Fruit fly (Drosophila melanogaster) whole organism, embryonic: Measurements from ENCODE around the gene CG43078.

Source experiments
- Adf1 ChIP-seq: fragments of 200-800 bp; sonication (Bioruptor generic); IDR thresholded peaks from 2 replicates; pipeline ENCODE4 v1.3.6; 2022; ENCODE audit warnings: missing biosample characterization, missing genetic modification characterization
- Aef1 ChIP-seq: fragments of 200-800 bp; sonication (Bioruptor generic); IDR thresholded peaks from 3 replicates; pipeline ENCODE4 v1.3.6; 2022; ENCODE audit warnings: missing biosample characterization, missing genetic modification characterization
- Antp ChIP-seq: fragments of 200-800 bp; sonication (Bioruptor generic); optimal IDR thresholded peaks from 3 replicates; lab custom pipeline; 2016; ENCODE audit warnings: missing biosample characterization, missing genetic modification characterization
- CG10654 ChIP-seq: fragments of 200-800 bp; sonication (Bioruptor generic); optimal IDR thresholded peaks from 2 replicates; lab custom pipeline; 2016; ENCODE audit warnings: missing biosample characterization, missing genetic modification characterization
- CG13894 ChIP-seq: fragments of 200-800 bp; sonication (Bioruptor generic); optimal IDR thresholded peaks from 3 replicates; lab custom pipeline; 2018; ENCODE audit warnings: missing biosample characterization, mild to moderate bottlenecking, missing genetic modification characterization, moderate library complexity
- CG14667 ChIP-seq: fragments of 200-800 bp; sonication (Bioruptor generic); IDR thresholded peaks from 2 replicates; pipeline ENCODE4 v1.3.6; 2022; ENCODE audit warnings: missing biosample characterization, missing genetic modification characterization
- CG14860 ChIP-seq: fragments of 200-800 bp; sonication (Bioruptor generic); IDR thresholded peaks from 3 replicates; pipeline ENCODE4 v1.3.6; 2022; ENCODE audit warnings: missing biosample characterization, missing genetic modification characterization; ENCODE audit not compliant: partially characterized antibody
- CG17186 ChIP-seq: fragments of 200-800 bp; sonication (Bioruptor generic); optimal IDR thresholded peaks from 3 replicates; lab custom pipeline; 2017; ENCODE audit warnings: missing biosample characterization, missing genetic modification reagents, missing genetic modification characterization
- CG1832 ChIP-seq: fragments of 200-800 bp; sonication (Bioruptor generic); optimal IDR thresholded peaks from 2 replicates; lab custom pipeline; 2017; ENCODE audit warnings: missing biosample characterization, mild to moderate bottlenecking, missing genetic modification characterization, inconsistent platforms
- CG3065 ChIP-seq: fragments of 200-800 bp; sonication (Bioruptor generic); optimal IDR thresholded peaks from 2 replicates; lab custom pipeline; 2016; ENCODE audit warnings: missing biosample characterization, missing genetic modification characterization
- CG31224 ChIP-seq: fragments of 200-800 bp; sonication (Bioruptor generic); IDR thresholded peaks from 2 replicates; pipeline ENCODE4 v1.3.6; 2022; ENCODE audit warnings: missing biosample characterization, missing genetic modification characterization
- CG32532 ChIP-seq: fragments of 200-800 bp; sonication (Bioruptor generic); IDR thresholded peaks from 2 replicates; pipeline ENCODE4 v1.3.6; 2022; ENCODE audit warnings: missing biosample characterization, missing genetic modification characterization
- CG32767 ChIP-seq: fragments of 200-800 bp; sonication (Bioruptor generic); IDR thresholded peaks from 2 replicates; pipeline ENCODE4 v1.3.6; 2022; ENCODE audit warnings: missing biosample characterization, missing genetic modification characterization
- CG7786 ChIP-seq: fragments of 200-800 bp; sonication (Bioruptor generic); optimal IDR thresholded peaks from 2 replicates; lab custom pipeline; 2016; ENCODE audit warnings: missing biosample characterization, missing genetic modification characterization
- CG7928 ChIP-seq: fragments of 200-800 bp; sonication (Bioruptor generic); optimal IDR thresholded peaks from 2 replicates; lab custom pipeline; 2017; ENCODE audit warnings: missing biosample characterization, mild to moderate bottlenecking, missing genetic modification characterization
- Dbx ChIP-seq: fragments of 200-800 bp; sonication (Bioruptor generic); IDR thresholded peaks from 3 replicates; pipeline ENCODE4 v1.3.6; 2022; ENCODE audit warnings: missing biosample characterization, missing genetic modification characterization
- Deaf1 ChIP-seq: fragments of 200-800 bp; optimal IDR thresholded peaks from 3 replicates; lab custom pipeline; 2019; ENCODE audit warnings: missing biosample characterization, mild to moderate bottlenecking, missing genetic modification characterization, moderate library complexity
- Dip3 ChIP-seq: fragments of 200-800 bp; sonication (Bioruptor generic); optimal IDR thresholded peaks from 3 replicates; lab custom pipeline; 2016; ENCODE audit warnings: missing biosample characterization, missing genetic modification characterization
- E2f2 ChIP-seq: fragments of 200-800 bp; sonication (Bioruptor generic); IDR thresholded peaks from 2 replicates; pipeline ENCODE4 v1.3.6; 2022; ENCODE audit warnings: missing biosample characterization, missing genetic modification characterization
- Gsc ChIP-seq: fragments of 200-800 bp; sonication (Bioruptor generic); IDR thresholded peaks from 2 replicates; pipeline ENCODE4 v1.3.6; 2022; ENCODE audit warnings: missing biosample characterization, missing genetic modification characterization
- HLH54F ChIP-seq: fragments of 200-800 bp; sonication (Bioruptor generic); optimal IDR thresholded peaks from 3 replicates; lab custom pipeline; 2016; ENCODE audit warnings: missing biosample characterization, missing genetic modification characterization
- Hmr ChIP-seq: fragments of 200-800 bp; sonication (Bioruptor generic); optimal IDR thresholded peaks from 3 replicates; lab custom pipeline; 2017; ENCODE audit warnings: mild to moderate bottlenecking, missing biosample characterization, missing genetic modification reagents, missing genetic modification characterization
- Jarid2 ChIP-seq: fragments of 200-800 bp; sonication (Bioruptor generic); optimal IDR thresholded peaks from 3 replicates; lab custom pipeline; 2017; ENCODE audit warnings: mild to moderate bottlenecking, missing biosample characterization, missing genetic modification reagents, missing genetic modification characterization
- MBD-R2 ChIP-seq: fragments of 200-800 bp; sonication (Bioruptor generic); IDR thresholded peaks from 2 replicates; pipeline ENCODE4 v1.3.6; 2022; ENCODE audit warnings: missing biosample characterization, missing genetic modification characterization
- MESR4 ChIP-seq: fragments of 200-800 bp; sonication (Bioruptor generic); optimal IDR thresholded peaks from 2 replicates; lab custom pipeline; 2018; ENCODE audit warnings: missing biosample characterization, mild to moderate bottlenecking, missing genetic modification characterization, moderate library complexity
- Med ChIP-seq: fragments of 200-800 bp; sonication (Bioruptor generic); peaks from one replicate; lab custom pipeline; 2016; ENCODE audit warnings: missing biosample characterization, missing genetic modification characterization, mild to moderate bottlenecking, inconsistent platforms, moderate library complexity
- Nf-YC ChIP-seq: fragments of 200-800 bp; optimal IDR thresholded peaks from 3 replicates; lab custom pipeline; 2019; ENCODE audit warnings: missing biosample characterization, mild to moderate bottlenecking, missing genetic modification characterization, moderate library complexity
- Rfx ChIP-seq: fragments of 200-800 bp; sonication (Bioruptor generic); IDR thresholded peaks from 2 replicates; pipeline ENCODE4 v1.3.6; 2022; ENCODE audit warnings: missing biosample characterization, missing genetic modification characterization
- Trl ChIP-seq, 3 experiments: fragments of >200 bp in 2 of 3; fragments of 200-800 bp in 1 of 3; sonication (Bioruptor generic) in 1 of 3; optimal IDR thresholded peaks; 2 replicates in 1 of 3; 3 replicates in 2 of 3; lab custom pipeline; 2016 to 2017; ENCODE audit warnings: missing biosample characterization in 1 of 3, missing genetic modification characterization in 1 of 3
- ap ChIP-seq: fragments of 200-800 bp; sonication (Bioruptor generic); IDR thresholded peaks from 2 replicates; pipeline ENCODE4 v1.3.6; 2022; ENCODE audit warnings: missing biosample characterization, missing genetic modification characterization
- ase ChIP-seq: fragments of 200-800 bp; sonication (Bioruptor generic); IDR thresholded peaks from 3 replicates; pipeline ENCODE4 v1.3.6; 2022; ENCODE audit warnings: missing biosample characterization, missing genetic modification characterization
- cg ChIP-seq: fragments of 200-800 bp; sonication (Bioruptor generic); optimal IDR thresholded peaks from 3 replicates; lab custom pipeline; 2019; ENCODE audit warnings: missing biosample characterization, mild to moderate bottlenecking, missing genetic modification characterization, moderate library complexity
- chinmo ChIP-seq: fragments of 200-800 bp; sonication (Bioruptor generic); IDR thresholded peaks from 4 replicates; pipeline ENCODE4 v1.3.6; 2022; ENCODE audit warnings: missing biosample characterization, missing genetic modification characterization; ENCODE audit not compliant: partially characterized antibody
- chm ChIP-seq: fragments of 200-800 bp; sonication (Bioruptor generic); IDR thresholded peaks from 2 replicates; pipeline ENCODE4 v1.3.6; 2022; ENCODE audit warnings: missing biosample characterization, missing genetic modification characterization
- ci ChIP-seq: fragments of 200-800 bp; sonication (Bioruptor generic); IDR thresholded peaks from 3 replicates; pipeline ENCODE4 v1.3.6; 2022; ENCODE audit warnings: missing biosample characterization, missing genetic modification characterization
- gro ChIP-seq: fragments of 200-800 bp; sonication (Bioruptor generic); optimal IDR thresholded peaks from 2 replicates; lab custom pipeline; 2016; ENCODE audit warnings: missing biosample characterization, missing genetic modification characterization
- jigr1 ChIP-seq: fragments of 200-800 bp; sonication (Bioruptor generic); IDR thresholded peaks from 3 replicates; pipeline ENCODE4 v1.3.6; 2022; ENCODE audit warnings: missing biosample characterization, missing genetic modification characterization
- lab ChIP-seq: fragments of 200-800 bp; sonication (Bioruptor generic); optimal IDR thresholded peaks from 3 replicates; lab custom pipeline; 2017; ENCODE audit warnings: missing biosample characterization, missing genetic modification characterization, mild to moderate bottlenecking, moderate library complexity, missing genetic modification reagents
- lov ChIP-seq, 2 experiments: fragments of 200-800 bp in 1 of 2; fragments of >200 bp in 1 of 2; sonication (Bioruptor generic) in 1 of 2; IDR thresholded peaks in 1 of 2; optimal IDR thresholded peaks in 1 of 2; 2 replicates in 1 of 2; 3 replicates in 1 of 2; pipeline versions ENCODE4 v1.3.6 to Lab custom; 2017 to 2022; ENCODE audit warnings: missing biosample characterization in 1 of 2, missing genetic modification characterization in 1 of 2
- oc ChIP-seq: fragments of 200-800 bp; sonication (Bioruptor generic); optimal IDR thresholded peaks from 2 replicates; lab custom pipeline; 2018; ENCODE audit warnings: missing biosample characterization, mild to moderate bottlenecking, missing genetic modification characterization, moderate library complexity
- pros ChIP-seq: fragments of 200-800 bp; sonication (Bioruptor generic); optimal IDR thresholded peaks from 3 replicates; lab custom pipeline; 2019; ENCODE audit warnings: missing biosample characterization, mild to moderate bottlenecking, missing genetic modification characterization, moderate library complexity
- ro ChIP-seq: fragments of 200-800 bp; sonication (Bioruptor generic); IDR thresholded peaks from 2 replicates; pipeline ENCODE4 v1.3.6; 2022; ENCODE audit warnings: missing biosample characterization, missing genetic modification characterization
- sd ChIP-seq: fragments of 200-800 bp; sonication (Bioruptor generic); optimal IDR thresholded peaks from 3 replicates; lab custom pipeline; 2018; ENCODE audit warnings: missing biosample characterization, mild to moderate bottlenecking, missing genetic modification characterization, moderate library complexity
- sqz ChIP-seq: fragments of 200-800 bp; sonication (Bioruptor generic); optimal IDR thresholded peaks from 3 replicates; lab custom pipeline; 2018; ENCODE audit warnings: missing biosample characterization, mild to moderate bottlenecking, missing genetic modification characterization
- ssp ChIP-seq: fragments of 200-800 bp; sonication (Bioruptor generic); IDR thresholded peaks from 2 replicates; pipeline ENCODE4 v1.3.6; 2022; ENCODE audit warnings: missing biosample characterization, missing genetic modification characterization
- stwl ChIP-seq: fragments of 200-800 bp; sonication (Bioruptor generic); optimal IDR thresholded peaks from 3 replicates; lab custom pipeline; 2018; ENCODE audit warnings: missing biosample characterization, mild to moderate bottlenecking, missing genetic modification characterization, moderate library complexity

CG43078 gene

DNA sequence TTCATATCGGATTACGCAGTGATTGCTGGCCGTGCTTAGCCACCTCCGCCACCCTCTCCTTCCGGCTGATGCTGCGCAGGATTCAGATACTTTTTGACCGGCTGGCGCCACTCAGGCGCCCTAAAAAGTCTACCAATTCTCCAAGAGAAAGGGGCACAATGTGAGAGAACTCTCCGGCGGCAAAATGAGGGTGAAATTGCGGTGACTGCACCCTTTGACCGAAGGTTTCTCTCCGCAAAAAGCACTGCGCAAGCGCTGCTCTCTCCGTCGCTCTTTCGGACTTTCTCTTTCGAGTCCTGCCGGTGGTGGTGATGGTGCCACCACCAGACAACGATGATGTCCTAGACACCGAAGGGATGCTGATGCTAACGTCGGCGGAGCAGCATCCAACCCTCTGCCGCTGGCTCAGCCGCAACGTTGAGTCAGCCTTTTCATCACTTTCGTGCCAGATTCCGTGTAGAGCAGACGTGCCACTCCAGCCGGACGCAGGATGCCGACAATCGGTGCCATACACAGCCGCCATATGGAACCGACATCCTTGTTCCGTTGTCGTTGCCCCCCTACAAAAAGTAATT lies 16.8 kb upstream of the CG43078 start (continued):
- TF ChIP-seq ssp (GFP tag; lab: Robert Waterston, UW) (no peak), Gsc (no peak), CG14860 (GFP tag; lab: Robert Waterston, UW) (peak; percentile 19; the same call in 1 of the 3 replicates), chm (GFP tag; lab: Robert Waterston, UW) (peak; percentile 38; the same call in 1 of the 2 replicates), ase (0 out of 3 replicates have a peak, but pooled peaks have one; percentile 35)

DNA sequence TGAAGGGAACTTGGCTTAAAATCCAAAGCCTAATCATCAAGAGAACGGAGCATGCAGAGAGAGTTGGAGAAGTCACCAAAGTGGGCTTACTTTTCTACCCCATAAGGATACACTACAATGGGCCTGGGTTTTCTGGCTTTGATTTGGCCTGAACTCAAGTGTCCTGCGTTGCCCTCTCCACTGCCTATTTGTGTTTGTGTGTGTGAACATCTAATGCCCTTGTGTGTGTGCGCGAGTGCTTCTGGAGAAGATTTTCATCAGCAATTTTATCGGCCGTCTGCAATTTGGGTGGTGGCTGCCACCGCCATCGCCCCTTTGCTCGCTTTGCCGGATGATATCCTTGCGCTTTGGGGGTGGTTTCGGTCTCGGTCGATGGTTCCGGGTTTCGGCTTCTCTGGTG lies 16.0 kb upstream of the CG43078 start:
- TF ChIP-seq gro (GFP tag; lab: Kevin White, UChicago) = no peak
- no peak for TF ChIP-seq lov (optimal IDR thresholded peaks at IDR 0.05; lab: Kevin White, UChicago)
- 0 out of 3 replicates have a peak, but pooled peaks have one; percentile 14 for TF ChIP-seq lov (GFP tag; IDR thresholded peaks at IDR 0.05; lab: Robert Waterston, UW)
- TF ChIP-seq Nf-YC (tag; lab: Kevin White, UChicago) = no peak
- 0 out of 4 replicates have a peak, but pooled peaks have one; percentile 17 for TF ChIP-seq chinmo
- TF ChIP-seq CG32532 (GFP tag; lab: Robert Waterston, UW) = peak; percentile 28; the same call in 1 of the 2 replicates
- TF ChIP-seq MBD-R2 (GFP tag; lab: Robert Waterston, UW) = 0 out of 2 replicates have a peak, but pooled peaks have one; percentile 12
- no peak for TF ChIP-seq CG3065 (GFP tag; lab: Kevin White, UChicago)
- peak in 1 of 2 experiments; percentile 19 for TF ChIP-seq Trl (optimal IDR thresholded peaks at IDR 0.05; lab: Kevin White, UChicago)
- TF ChIP-seq Trl (GFP tag; optimal IDR thresholded peaks at IDR 0.05; lab: Kevin White, UChicago) = no peak
- no peak for TF ChIP-seq ro (GFP tag; lab: Robert Waterston, UW)
- TF ChIP-seq cg = peak; percentile 7
- TF ChIP-seq pros (GFP tag; lab: Kevin White, UChicago) = peak; percentile 92

DNA sequence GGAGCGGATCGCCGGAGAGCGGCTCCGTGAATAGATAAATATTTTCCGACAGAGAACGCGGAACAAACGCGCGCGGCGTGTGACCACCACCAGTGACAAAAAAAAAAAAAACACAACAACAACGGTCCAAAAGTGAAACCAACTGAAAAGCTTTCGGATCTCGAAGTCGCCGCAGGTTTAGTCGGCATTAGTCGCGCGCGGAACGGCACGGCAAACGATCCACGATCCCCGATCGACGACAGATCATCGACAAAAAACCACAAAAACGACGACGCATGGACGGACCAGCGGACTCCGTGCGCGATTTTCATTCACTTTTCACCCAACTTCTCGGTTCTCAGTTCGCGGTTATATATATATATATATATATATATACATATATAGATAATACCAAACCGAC lies 1.9 kb downstream of the CG43078 start:
- TF ChIP-seq chm (GFP tag; lab: Robert Waterston, UW) (peak; percentile 39; the same call in 1 of the 2 replicates), Jarid2 (GFP tag; lab: Kevin White, UChicago) (peak; percentile 30), ase (no peak), Aef1 (no peak), Deaf1 (tag; lab: Kevin White, UChicago) (peak; percentile 77), CG31224 (GFP tag; lab: Robert Waterston, UW) (0 out of 2 replicates have a peak, but pooled peaks have one; percentile 6), Hmr (GFP tag; lab: Kevin White, UChicago) (peak; percentile 6), MESR4 (GFP tag; lab: Kevin White, UChicago) (no peak), lab (GFP tag; lab: Kevin White, UChicago) (peak; percentile 49), E2f2 (peak; percentile 16; the same call in 1 of the 2 replicates), CG32767 (GFP tag; lab: Robert Waterston, UW) (no peak), ap (no peak), sqz (GFP tag; lab: Kevin White, UChicago) (peak; percentile 15), Adf1 (GFP tag; lab: Robert Waterston, UW) (peak; percentile 56; the same call in 1 of the 2 replicates), CG1832 (GFP tag; lab: Kevin White, UChicago) (no peak), Rfx (GFP tag; lab: Robert Waterston, UW) (0 out of 2 replicates have a peak, but pooled peaks have one; percentile 38), CG14667 (GFP tag; lab: Robert Waterston, UW) (no peak), Med (GFP tag; lab: Kevin White, UChicago) (peak; percentile 62), CG13894 (peak; percentile 16), Dip3 (GFP tag; lab: Kevin White, UChicago) (no peak), CG17186 (GFP tag; lab: Kevin White, UChicago) (no peak), stwl (tag; lab: Kevin White, UChicago) (no peak), CG7928 (GFP tag; lab: Kevin White, UChicago) (no peak), jigr1 (GFP tag; lab: Robert Waterston, UW) (no peak), Dbx (GFP tag; lab: Robert Waterston, UW) (no peak), Antp (no peak), sd (peak; percentile 33), CG10654 (GFP tag; lab: Kevin White, UChicago) (no peak), ci (GFP tag; lab: Robert Waterston, UW) (0 out of 3 replicates have a peak, but pooled peaks have one; percentile 36), oc (no peak), HLH54F (no peak), CG7786 (GFP tag; lab: Kevin White, UChicago) (no peak)
